Worm (Caenorhabditis elegans): Measurements from ENCODE around the gene ufd-3.
A peak's percentile ranks its signal among the peaks of the same experiment; 100 is the strongest.

Gene ufd-3

ce11 chrII:9980077-9980631 is 39.6 kb downstream of the ufd-3 start, which contains the start of gene ZK892.6:
Gene ZK892.6 (minus strand): TSS chrII:9980127.
- no peak for TF ChIP-seq ceh-90 (tag; optimal IDR thresholded peaks at IDR 0.05)
- no peak for TF ChIP-seq mdl-1 (tag; optimal IDR thresholded peaks at IDR 0.05)
- no peak for TF ChIP-seq unc-30 (tag; optimal IDR thresholded peaks at IDR 0.05)
- TF ChIP-seq C16A3.4 (tag; optimal IDR thresholded peaks at IDR 0.05): no peak
- no peak for TF ChIP-seq pax-3 (tag; optimal IDR thresholded peaks at IDR 0.05)
- TF ChIP-seq C04F5.9 (tag; optimal IDR thresholded peaks at IDR 0.05): no peak
- TF ChIP-seq nhr-47 (tag; optimal IDR thresholded peaks at IDR 0.05): no peak

ce11 chrII:9981760-9982159 is 41.2 kb downstream of the ufd-3 start, which contains the start of gene sdz-38:
Gene sdz-38 (minus strand): TSS chrII:9981860.
- no peak for TF ChIP-seq snu-23 (GFP tag; optimal IDR thresholded peaks at IDR 0.05)
- no peak for TF ChIP-seq fkh-10 (GFP tag; optimal IDR thresholded peaks at IDR 0.05)
- no peak for TF ChIP-seq efl-1 (optimal IDR thresholded peaks at IDR 0.05)
- TF ChIP-seq efl-1 (GFP tag; optimal IDR thresholded peaks at IDR 0.05 in 1 of 2): no peak
- no peak for TF ChIP-seq nhr-11 (tag; optimal IDR thresholded peaks at IDR 0.05)
- no peak for TF ChIP-seq ama-1 (optimal IDR thresholded peaks at IDR 0.05)
- TF ChIP-seq zag-1 (tag; optimal IDR thresholded peaks at IDR 0.05): no peak
- no peak for TF ChIP-seq nhr-47 (tag; optimal IDR thresholded peaks at IDR 0.05)

DNA sequence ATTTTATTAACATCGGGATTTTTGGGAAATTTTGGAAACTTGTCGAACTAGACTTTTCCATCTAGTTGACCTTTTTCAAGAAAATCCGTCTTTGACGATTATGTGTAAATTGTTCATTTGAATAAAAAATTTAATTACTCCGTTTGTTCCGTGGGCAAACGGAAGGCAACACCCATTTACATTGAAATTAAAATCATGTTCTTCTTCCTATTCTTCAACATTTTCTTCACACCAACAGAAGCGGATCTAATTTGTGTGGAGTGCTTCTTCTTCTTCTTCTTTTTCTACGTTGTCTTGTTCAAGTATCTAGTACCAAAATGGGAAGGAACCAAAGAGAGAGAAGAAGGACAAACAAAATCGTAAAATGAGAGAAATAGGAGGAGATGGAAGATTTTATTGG is 41.9 kb downstream of the ufd-3 start:
- TF ChIP-seq ets-5 (GFP tag; IDR thresholded peaks at IDR 0.05) (no peak), lin-14 (GFP tag; optimal IDR thresholded peaks at IDR 0.05) (peak; percentile 23)

ce11 chrII:9984866-9985336 is 44.3 kb downstream of the ufd-3 start:
- TF ChIP-seq hpl-2 (GFP tag; optimal IDR thresholded peaks at IDR 0.05): no peak
- TF ChIP-seq jun-1 (tag; optimal IDR thresholded peaks at IDR 0.05): no peak
- peak; percentile 67 for TF ChIP-seq snu-23 (GFP tag; optimal IDR thresholded peaks at IDR 0.05)
- TF ChIP-seq fkh-8 (tag; optimal IDR thresholded peaks at IDR 0.05): peak; percentile 66
- no peak for TF ChIP-seq ces-1 (GFP tag; optimal IDR thresholded peaks at IDR 0.05)
- no peak for TF ChIP-seq fkh-4 (tag; optimal IDR thresholded peaks at IDR 0.05; ENCODE audit: borderline replicate concordance)
- TF ChIP-seq nhr-20 (tag; optimal IDR thresholded peaks at IDR 0.05): peak; percentile 70
- peak; percentile 75 for TF ChIP-seq nhr-85 (tag)
- no peak for TF ChIP-seq nhr-76 (tag; optimal IDR thresholded peaks at IDR 0.05)
- TF ChIP-seq lin-13 (GFP tag; optimal IDR thresholded peaks at IDR 0.05): peak; percentile 33
- peak; percentile 28 for TF ChIP-seq unc-130 (tag; optimal IDR thresholded peaks at IDR 0.05)
- no peak for TF ChIP-seq skn-1 (tag; optimal IDR thresholded peaks at IDR 0.05)
- TF ChIP-seq dsc-1 (tag; optimal IDR thresholded peaks at IDR 0.05): peak; percentile 77
- TF ChIP-seq mab-9 (GFP tag; IDR thresholded peaks at IDR 0.05): no peak
- TF ChIP-seq efl-3 (GFP tag; optimal IDR thresholded peaks at IDR 0.05): no peak
- peak; percentile 8 for TF ChIP-seq lir-3 (tag; optimal IDR thresholded peaks at IDR 0.05; ENCODE audit: poor library complexity)
- TF ChIP-seq mdl-1 (tag; optimal IDR thresholded peaks at IDR 0.05): peak in 1 of 2 experiments; percentile 48
- peak in 1 of 2 experiments; percentile 1 for TF ChIP-seq ztf-11 (tag; optimal IDR thresholded peaks at IDR 0.05)
- no peak for TF ChIP-seq C34B4.2 (tag; optimal IDR thresholded peaks at IDR 0.05)
- no peak for TF ChIP-seq hlh-4 (tag; optimal IDR thresholded peaks at IDR 0.05)
- no peak for TF ChIP-seq sup-37 (GFP tag; optimal IDR thresholded peaks at IDR 0.05)
- no peak for TF ChIP-seq nhr-84 (tag; optimal IDR thresholded peaks at IDR 0.05)
- peak; percentile 67 for TF ChIP-seq nhr-47 (tag; optimal IDR thresholded peaks at IDR 0.05)
- no peak for TF ChIP-seq ets-5 (GFP tag; IDR thresholded peaks at IDR 0.05)
- TF ChIP-seq tlp-1 (tag; optimal IDR thresholded peaks at IDR 0.05): no peak
- TF ChIP-seq nhr-11 (tag; optimal IDR thresholded peaks at IDR 0.05): peak; percentile 85
- TF ChIP-seq fkh-10 (GFP tag; optimal IDR thresholded peaks at IDR 0.05): peak; percentile 43
- TF ChIP-seq nhr-12 (tag; optimal IDR thresholded peaks at IDR 0.05): no peak
- peak; percentile 50 to 74 for TF ChIP-seq lsy-2 (tag; optimal IDR thresholded peaks at IDR 0.05)
- no peak for TF ChIP-seq ama-1 (optimal IDR thresholded peaks at IDR 0.05)
- no peak for TF ChIP-seq pqm-1 (tag; optimal IDR thresholded peaks at IDR 0.05)
- TF ChIP-seq pax-3 (tag; optimal IDR thresholded peaks at IDR 0.05): no peak
- TF ChIP-seq ceh-82 (tag; optimal IDR thresholded peaks at IDR 0.05): peak in 2 of 3 experiments; percentile 2 to 25
- no peak for TF ChIP-seq ceh-63 (GFP tag; optimal IDR thresholded peaks at IDR 0.05)
- TF ChIP-seq rnt-1 (tag; optimal IDR thresholded peaks at IDR 0.05): peak; percentile 68
- no peak for TF ChIP-seq vab-15 (tag; optimal IDR thresholded peaks at IDR 0.05)
- peak; percentile 32 to 43 for TF ChIP-seq egl-27 (tag; optimal IDR thresholded peaks at IDR 0.05)
- TF ChIP-seq mep-1 (tag; optimal IDR thresholded peaks at IDR 0.05): peak; percentile 55
